Worm (Caenorhabditis elegans): ENCODE measurements around the gene mua-3.
A peak's percentile ranks its signal among the peaks of the same experiment; 100 is the strongest.

mua-3 gene

DNA sequence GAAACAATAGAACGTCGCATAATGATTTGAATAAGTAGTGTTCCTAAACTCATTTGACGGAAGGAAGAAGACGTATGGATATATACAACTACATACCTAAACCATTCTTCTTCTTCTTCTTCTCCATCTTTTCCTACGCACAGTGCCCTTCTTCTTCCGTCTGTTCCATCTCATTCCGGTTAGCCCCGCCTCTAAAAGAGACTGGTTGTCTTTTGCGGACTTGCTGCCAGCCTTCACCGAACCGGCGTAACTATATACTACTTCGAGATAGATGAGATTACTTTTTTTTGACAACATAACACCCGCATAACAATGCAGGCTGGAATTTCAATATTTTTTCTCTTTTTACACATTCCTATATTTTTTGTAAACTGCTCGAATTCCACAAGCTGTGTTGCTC is at the start of gene mua-3, which contains the start of gene K08E5.5:
Gene mua-3, plus strand, starts transcription at position 313 of the 400 bp plus-strand sequence.
Gene K08E5.5, minus strand, starts transcription at position 101 of the 400 bp plus-strand sequence.
- no peak for TF ChIP-seq tra-1 (GFP tag; IDR thresholded peaks at IDR 0.05)
- no peak for TF ChIP-seq lin-13 (GFP tag; optimal IDR thresholded peaks at IDR 0.05)
- no peak for TF ChIP-seq mep-1 (tag; optimal IDR thresholded peaks at IDR 0.05)
- peak in 1 of 2 experiments; percentile 38 for TF ChIP-seq unc-62 (GFP tag; optimal IDR thresholded peaks at IDR 0.05 in 1 of 2)
- no peak for TF ChIP-seq unc-62 (tag; optimal IDR thresholded peaks at IDR 0.05)
- no peak for TF ChIP-seq dmd-9 (GFP tag; IDR thresholded peaks at IDR 0.05)
- no peak for TF ChIP-seq Y5F2A.4 (GFP tag; optimal IDR thresholded peaks at IDR 0.05)

DNA sequence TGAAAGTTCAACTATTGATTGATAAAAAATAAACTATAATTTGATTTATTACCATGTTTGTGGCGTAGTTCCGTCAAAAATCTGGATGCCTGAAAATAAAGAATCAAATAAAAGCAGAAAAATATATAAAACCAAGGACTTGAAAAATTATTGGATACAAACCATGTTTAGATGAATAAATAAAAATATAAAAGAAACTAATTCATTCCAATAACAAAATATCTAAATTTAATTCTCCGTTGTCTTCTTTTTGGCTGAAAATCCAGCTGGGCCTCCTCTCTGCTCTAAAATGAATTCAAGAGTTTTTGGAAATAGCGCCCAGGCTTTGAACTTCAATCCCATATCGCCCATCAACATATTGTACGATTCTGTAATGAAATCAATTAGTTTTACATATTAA is 47.5 kb upstream of the mua-3 start, which contains the start of gene vps-29:
Gene vps-29, minus strand, starts transcription at position 101 of the 400 bp plus-strand sequence.
- TF ChIP-seq nhr-25 (tag; optimal IDR thresholded peaks at IDR 0.05; ENCODE audit: borderline replicate concordance, insufficient read depth) (no peak), php-3 (GFP tag; IDR thresholded peaks at IDR 0.05) (no peak)

DNA sequence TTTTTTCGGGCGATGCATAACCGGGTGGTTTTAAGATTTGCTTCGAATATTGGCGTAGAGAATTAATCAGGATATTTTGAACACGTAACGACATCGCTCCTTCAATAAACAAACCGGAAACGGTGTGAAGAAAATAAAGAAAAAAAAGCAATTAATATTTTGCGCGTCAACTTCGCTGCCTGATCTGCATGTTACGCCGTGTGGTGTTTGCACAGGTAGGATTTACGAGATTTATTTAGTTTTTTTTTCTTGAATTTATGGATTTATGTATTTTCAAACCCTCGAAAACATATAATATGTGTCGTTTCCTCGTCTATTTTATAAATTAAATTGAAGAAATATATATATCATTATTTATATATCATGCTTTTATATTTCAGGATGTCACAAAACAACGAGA is 45.8 kb upstream of the mua-3 start, which contains the start of the genes ZK1128.1 and mett-10:
Gene ZK1128.1, minus strand, starts transcription at position 99 of the 400 bp plus-strand sequence.
Gene mett-10, plus strand, starts transcription at position 375 of the 400 bp plus-strand sequence.
- TF ChIP-seq ztf-7 (tag; optimal IDR thresholded peaks at IDR 0.05) (no peak), R02D3.7 (tag; optimal IDR thresholded peaks at IDR 0.05) (peak; percentile 61), dpl-1 (GFP tag; optimal IDR thresholded peaks at IDR 0.05) (peak; percentile 33), dve-1 (tag; optimal IDR thresholded peaks at IDR 0.05; ENCODE audit: insufficient read depth) (peak; percentile 9), Y105C5A.15 (GFP tag; IDR thresholded peaks at IDR 0.05) (no peak), arid-1 (GFP tag; conservative IDR thresholded peaks at IDR 0.05) (no peak), mes-2 (tag; optimal IDR thresholded peaks at IDR 0.05; ENCODE audit: poor library complexity, severe bottlenecking) (peak; percentile 45), nhr-25 (tag; optimal IDR thresholded peaks at IDR 0.05; ENCODE audit: borderline replicate concordance, insufficient read depth) (no peak), nhr-10 (tag; optimal IDR thresholded peaks at IDR 0.05) (no peak), lin-38 (GFP tag; IDR thresholded peaks at IDR 0.05) (no peak), nhr-111 (GFP tag; optimal IDR thresholded peaks at IDR 0.05) (no peak), lsy-2 (tag; optimal IDR thresholded peaks at IDR 0.05) (peak in 1 of 2 experiments; percentile 68), hmg-1.1 (GFP tag; IDR thresholded peaks at IDR 0.05) (0 out of 2 replicates have a peak, but pooled peaks have one; percentile 13)

DNA sequence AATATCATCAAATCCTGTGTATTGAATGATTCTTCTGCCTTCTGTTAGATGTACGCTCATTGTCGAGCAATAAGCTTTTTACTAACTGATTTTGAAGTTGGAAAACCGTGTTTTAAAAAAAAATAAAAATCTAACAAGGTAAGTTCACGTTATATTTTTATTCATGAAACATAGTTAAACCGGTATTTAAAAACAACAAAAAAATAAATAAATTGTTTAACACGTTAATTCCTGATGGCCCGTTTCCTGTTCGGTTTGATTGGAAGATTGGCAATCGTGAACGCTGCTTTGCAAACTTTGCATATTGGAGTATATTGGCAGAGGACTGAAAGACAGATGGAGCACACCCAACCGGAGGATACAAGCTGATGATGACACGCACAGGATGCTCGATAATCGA is 41.7 kb upstream of the mua-3 start, which contains the start of gene ZK1128.3:
Gene ZK1128.3, minus strand, starts transcription at position 101 of the 400 bp plus-strand sequence.
- no peak for TF ChIP-seq madf-5 (GFP tag; IDR thresholded peaks at IDR 0.05)
- TF ChIP-seq ztf-7 (tag; optimal IDR thresholded peaks at IDR 0.05) = no peak
- no peak for TF ChIP-seq ama-1 (optimal IDR thresholded peaks at IDR 0.05)
- no peak for TF ChIP-seq nhr-25 (tag; optimal IDR thresholded peaks at IDR 0.05; ENCODE audit: borderline replicate concordance, insufficient read depth)
- TF ChIP-seq T20F7.1 (GFP tag; optimal IDR thresholded peaks at IDR 0.05) = no peak
- TF ChIP-seq Y75B8A.6 (GFP tag; IDR thresholded peaks at IDR 0.05) = no peak
- no peak for TF ChIP-seq nhr-111 (GFP tag; optimal IDR thresholded peaks at IDR 0.05)
- TF ChIP-seq hlh-11 (tag; optimal IDR thresholded peaks at IDR 0.05) = no peak
- TF ChIP-seq ceh-62 (tag; optimal IDR thresholded peaks at IDR 0.05) = no peak
- no peak for TF ChIP-seq F37D6.2 (tag; optimal IDR thresholded peaks at IDR 0.05)
- no peak for TF ChIP-seq lin-15B (tag; optimal IDR thresholded peaks at IDR 0.05)
- TF ChIP-seq snpc-1.2 (GFP tag; IDR thresholded peaks at IDR 0.05) = no peak
- no peak for TF ChIP-seq zip-2 (tag; optimal IDR thresholded peaks at IDR 0.05)
- no peak for TF ChIP-seq nhr-77 (tag; optimal IDR thresholded peaks at IDR 0.05)
- TF ChIP-seq daf-16 (GFP tag; optimal IDR thresholded peaks at IDR 0.05) = no peak
- no peak for TF ChIP-seq daf-16 (tag; optimal IDR thresholded peaks at IDR 0.05)
- TF ChIP-seq zfp-2 (tag; optimal IDR thresholded peaks at IDR 0.05) = no peak
